Worm (Caenorhabditis elegans) whole organism, L4/young adult: ENCODE data around the gene snn-1.

ENCODE experiments used
- W03F9.2 ChIP-seq: fragments of 150-350 bp; optimal IDR thresholded peaks from 2 replicates; lab custom pipeline; 2014; ENCODE audit warnings: missing biosample characterization, missing genetic modification characterization
- him-1 ChIP-seq: sonication (generic microtip); optimal IDR thresholded peaks from 2 replicates; lab custom pipeline; 2016; ENCODE audit warnings: missing genotype, missing genetic modification reagents, missing genetic modification characterization, missing compliant biosample characterization

DNA sequence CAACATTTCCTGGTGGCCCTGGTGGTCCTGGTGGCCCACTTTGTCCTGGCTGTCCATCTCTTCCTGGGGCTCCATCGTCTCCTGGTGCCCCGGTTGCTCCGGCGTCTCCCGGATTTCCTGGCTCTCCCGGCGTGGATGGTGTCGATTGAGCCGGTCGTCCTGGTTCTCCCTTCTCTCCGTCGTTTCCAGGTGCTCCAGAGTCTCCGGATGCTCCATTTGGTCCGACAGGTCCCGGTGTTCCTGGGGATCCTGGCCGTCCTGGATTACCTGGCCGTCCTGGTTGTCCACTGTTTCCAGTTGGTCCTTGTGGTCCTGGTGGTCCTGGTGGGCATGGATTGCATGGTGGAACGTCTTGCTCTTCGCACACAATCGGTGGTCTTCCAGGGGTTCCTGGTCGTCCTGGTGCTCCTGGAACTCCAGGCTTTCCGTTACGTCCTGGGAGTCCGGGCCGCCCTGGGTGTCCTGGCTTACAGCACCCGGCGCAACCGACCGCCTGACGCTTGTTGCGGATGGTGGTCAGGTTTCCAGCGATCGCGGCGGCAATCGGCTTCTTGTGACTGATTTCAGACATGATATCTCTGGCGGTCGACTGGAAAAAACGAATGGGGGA, 3.7 kb upstream of the snn-1 start:
- no peak for TF ChIP-seq him-1 (tag; lab: Kevin White, UChicago)
- TF ChIP-seq W03F9.2 (tag; lab: Kevin White, UChicago) = no peak
